Fruit fly (Drosophila melanogaster) whole organism: ENCODE results near the gene twy.

ENCODE experiments used
- CG8478 ChIP-seq: fragments of >200 bp; optimal IDR thresholded peaks from 2 replicates; lab custom pipeline; 2018; ENCODE audit warnings: inconsistent platforms
- Dll ChIP-seq: fragments of >200 bp; optimal IDR thresholded peaks from 2 replicates; lab custom pipeline; 2017
- EcR ChIP-seq, 2 experiments: fragments of >200 bp; optimal IDR thresholded peaks; 2 replicates each; lab custom pipeline; 2017; ENCODE audit warnings: missing biosample characterization in 2 of 2, missing genetic modification characterization in 2 of 2, missing genetic modification reagents in 2 of 2
- pan ChIP-seq: fragments of >200 bp; optimal IDR thresholded peaks from 2 replicates; lab custom pipeline; 2017
- psq ChIP-seq: fragments of >200 bp; optimal IDR thresholded peaks from 2 replicates; lab custom pipeline; 2017
- usp ChIP-seq: fragments of >200 bp; optimal IDR thresholded peaks from 2 replicates; lab custom pipeline; 2017; ENCODE audit warnings: missing biosample characterization, missing genetic modification characterization, mixed read lengths

twy gene

DNA sequence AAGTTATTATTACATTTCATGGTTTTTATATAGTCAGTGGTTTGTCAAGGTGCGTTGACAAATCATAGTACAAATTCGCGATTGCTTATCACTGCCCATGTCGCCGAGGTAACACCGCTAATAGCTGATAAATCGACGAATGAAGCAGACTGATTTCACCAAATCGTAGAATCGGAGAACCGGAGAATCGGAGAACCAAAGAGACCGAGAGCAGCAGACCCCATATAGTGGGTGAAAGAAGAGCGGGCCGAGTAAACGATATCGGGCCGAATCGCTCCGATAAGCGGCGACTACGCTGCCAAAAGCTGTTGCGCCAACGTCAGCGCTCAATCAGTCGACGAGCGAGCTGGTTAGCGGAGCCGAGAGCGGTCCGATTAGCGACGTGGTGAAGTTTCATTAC lies 16.4 kb downstream of the twy start, which contains the start of gene CG14131:
TSS of gene CG14131 (plus strand) at position 343 of the 400 bp plus-strand sequence.
- TF ChIP-seq usp (GFP tag; lab: Kevin White, UChicago) (no peak), EcR (GFP tag; optimal IDR thresholded peaks at IDR 0.05; lab: Kevin White, UChicago) (no peak), CG8478 (lab: Kevin White, UChicago) (no peak), pan (no peak), Dll (lab: Kevin White, UChicago) (no peak), psq (lab: Kevin White, UChicago) (no peak)

DNA sequence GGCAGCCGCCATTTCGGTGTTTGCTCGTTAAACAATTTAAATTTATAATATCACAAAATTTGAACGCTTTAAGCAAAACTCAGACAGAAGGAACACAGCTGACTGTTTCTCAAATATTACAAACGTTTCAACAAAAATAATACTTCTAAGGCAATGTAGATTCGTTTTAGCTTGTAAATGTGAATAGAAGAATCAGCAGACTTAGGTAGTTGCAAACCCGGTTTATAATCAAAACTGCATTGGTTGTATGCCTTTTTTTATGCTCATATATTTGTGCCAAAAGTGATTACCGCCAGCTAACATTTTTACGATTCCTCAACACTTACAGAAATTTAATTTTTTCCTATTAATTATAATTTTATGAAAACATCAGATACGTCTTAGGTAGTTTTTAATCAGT lies 18.7 kb downstream of the twy start, which contains the start of gene Tim13:
TSS of gene Tim13 (minus strand) at position 101 of the 400 bp plus-strand sequence.
- TF ChIP-seq EcR (GFP tag; optimal IDR thresholded peaks at IDR 0.05; lab: Kevin White, UChicago), result no peak
- no peak for TF ChIP-seq Dll (lab: Kevin White, UChicago)
- no peak for TF ChIP-seq psq (lab: Kevin White, UChicago)
- no peak for TF ChIP-seq usp (GFP tag; lab: Kevin White, UChicago)
- TF ChIP-seq pan, result no peak
- TF ChIP-seq CG8478 (lab: Kevin White, UChicago), result no peak

DNA sequence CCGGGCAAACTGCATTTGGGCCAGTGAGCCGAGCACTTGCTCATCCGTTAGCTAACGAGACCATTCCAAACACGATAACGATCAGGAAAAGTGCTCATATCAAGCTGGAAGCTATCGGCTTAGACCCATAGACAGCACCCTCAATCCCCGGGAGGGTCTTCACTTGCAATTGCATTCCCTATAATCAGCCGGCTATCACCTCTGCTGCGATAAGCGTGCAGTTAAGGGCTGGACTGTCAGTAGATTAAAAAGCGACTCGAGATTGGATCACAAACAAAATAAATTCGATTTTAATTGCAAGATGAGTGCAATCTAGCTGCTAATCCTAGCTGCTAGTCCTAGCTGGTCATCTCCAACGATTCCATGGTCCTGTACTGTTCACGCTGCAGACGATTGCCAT lies 19.3 kb downstream of the twy start:
- TF ChIP-seq EcR (GFP tag; optimal IDR thresholded peaks at IDR 0.05; lab: Kevin White, UChicago), result no peak
- no peak for TF ChIP-seq Dll (lab: Kevin White, UChicago)
- no peak for TF ChIP-seq CG8478 (lab: Kevin White, UChicago)
- no peak for TF ChIP-seq usp (GFP tag; lab: Kevin White, UChicago)
- no peak for TF ChIP-seq psq (lab: Kevin White, UChicago)
- no peak for TF ChIP-seq pan

DNA sequence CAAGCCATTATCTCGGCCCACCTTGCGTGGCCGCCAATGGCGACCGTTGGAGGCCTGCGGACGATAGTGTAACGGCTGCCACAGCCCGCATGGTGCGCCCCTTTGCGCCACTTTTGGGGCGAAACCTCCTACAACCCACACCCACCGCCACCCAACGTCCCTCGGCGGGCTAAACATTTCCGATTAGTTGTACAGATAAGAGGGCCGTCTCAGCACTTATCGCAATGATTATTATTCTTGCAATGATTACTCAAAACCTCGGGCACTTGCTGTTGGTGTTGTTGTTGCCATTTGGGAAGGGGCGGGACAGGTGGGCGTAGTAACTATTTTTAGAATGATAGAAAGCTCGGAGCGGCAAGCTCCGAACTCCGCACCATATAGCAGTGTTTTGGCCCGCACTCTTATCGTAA lies 20.5 kb downstream of the twy start:
- no peak for TF ChIP-seq psq (lab: Kevin White, UChicago)
- no peak for TF ChIP-seq usp (GFP tag; lab: Kevin White, UChicago)
- TF ChIP-seq CG8478 (lab: Kevin White, UChicago), result no peak
- no peak for TF ChIP-seq pan
- TF ChIP-seq Dll (lab: Kevin White, UChicago), result no peak
- TF ChIP-seq EcR (GFP tag; optimal IDR thresholded peaks at IDR 0.05; lab: Kevin White, UChicago), result no peak

DNA sequence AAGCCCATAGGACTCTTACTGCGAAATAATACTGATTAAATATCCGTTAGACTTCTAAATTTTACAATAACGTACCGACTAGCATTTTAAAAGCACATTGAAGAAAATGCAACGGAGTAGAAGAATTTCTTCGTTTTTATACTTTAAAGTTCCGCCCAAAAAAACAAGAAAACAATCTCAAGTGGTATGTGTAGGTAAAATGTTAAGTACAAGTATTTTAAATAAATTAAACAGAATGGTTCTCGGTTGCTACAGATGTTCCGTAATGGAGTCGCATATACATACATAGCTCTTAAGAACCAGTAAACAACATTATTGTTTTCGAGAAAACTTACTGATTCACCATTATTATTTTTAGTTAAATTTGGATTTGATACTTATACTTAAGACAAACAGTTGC lies 21.0 kb downstream of the twy start, which contains the start of gene Muc68D:
TSS of gene Muc68D (minus strand) at position 101 of the 400 bp plus-strand sequence.
- TF ChIP-seq pan (no peak), usp (GFP tag; lab: Kevin White, UChicago) (no peak), EcR (GFP tag; optimal IDR thresholded peaks at IDR 0.05; lab: Kevin White, UChicago) (no peak), psq (lab: Kevin White, UChicago) (no peak), CG8478 (lab: Kevin White, UChicago) (no peak), Dll (lab: Kevin White, UChicago) (no peak)

dm6 chr3L:11766563-11766962 lies 26.5 kb downstream of the twy start:
- TF ChIP-seq usp (GFP tag; lab: Kevin White, UChicago), result no peak
- no peak for TF ChIP-seq EcR (GFP tag; optimal IDR thresholded peaks at IDR 0.05; lab: Kevin White, UChicago)
- TF ChIP-seq pan, result no peak
- TF ChIP-seq psq (lab: Kevin White, UChicago), result no peak
- TF ChIP-seq Dll (lab: Kevin White, UChicago), result no peak
- TF ChIP-seq CG8478 (lab: Kevin White, UChicago), result no peak

dm6 chr3L:11765695-11766232 lies 27.3 kb downstream of the twy start, which contains the start of gene loaf:
Gene loaf, minus strand, starts transcription at chr3L:11766182.
- TF ChIP-seq usp (GFP tag; lab: Kevin White, UChicago) (no peak), psq (lab: Kevin White, UChicago) (no peak), Dll (lab: Kevin White, UChicago) (no peak), EcR (GFP tag; optimal IDR thresholded peaks at IDR 0.05; lab: Kevin White, UChicago) (no peak), pan (no peak), CG8478 (lab: Kevin White, UChicago) (no peak)

DNA sequence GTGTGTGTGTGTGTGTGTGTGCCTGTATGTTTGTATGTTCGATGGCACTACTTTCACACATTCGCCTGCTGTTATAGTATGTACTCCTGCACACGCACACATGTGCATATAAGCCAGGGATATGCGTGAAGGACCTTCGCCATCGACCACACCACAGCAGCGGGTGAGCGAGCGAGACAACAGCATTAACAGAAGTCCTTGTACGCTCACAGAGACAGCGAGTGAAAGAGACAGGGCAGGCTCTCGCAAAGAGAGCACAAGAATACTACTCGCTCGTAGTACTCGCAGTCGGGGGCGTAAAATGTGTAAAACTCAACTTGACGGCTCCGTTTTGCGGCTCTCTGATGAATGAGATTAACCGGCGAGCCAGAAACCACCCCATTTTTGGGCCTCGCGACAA lies 28.2 kb downstream of the twy start:
- TF ChIP-seq psq (lab: Kevin White, UChicago), result no peak
- no peak for TF ChIP-seq Dll (lab: Kevin White, UChicago)
- TF ChIP-seq usp (GFP tag; lab: Kevin White, UChicago), result no peak

dm6 chr3L:11751005-11751404 lies 42.1 kb downstream of the twy start, which contains the start of gene Gr68a:
Gene Gr68a, plus strand, starts transcription at chr3L:11751305.
- TF ChIP-seq psq (lab: Kevin White, UChicago) (no peak), pan (no peak), CG8478 (lab: Kevin White, UChicago) (no peak), Dll (lab: Kevin White, UChicago) (no peak), EcR (GFP tag; optimal IDR thresholded peaks at IDR 0.05; lab: Kevin White, UChicago) (no peak), usp (GFP tag; lab: Kevin White, UChicago) (no peak)
